Worm (Caenorhabditis elegans): ENCODE data around the gene C39B5.5.

- TF ChIP-seq egl-27 (tag; optimal IDR thresholded peaks at IDR 0.05) (no peak), nhr-12 (tag; optimal IDR thresholded peaks at IDR 0.05) (no peak), lir-3 (tag; optimal IDR thresholded peaks at IDR 0.05; ENCODE audit: poor library complexity) (no peak), lsy-2 (tag; optimal IDR thresholded peaks at IDR 0.05) (no peak), pqm-1 (tag; optimal IDR thresholded peaks at IDR 0.05) (no peak)
These were observed 50.9 kb downstream of the C39B5.5 start, which contains the start of gene fbxa-43 for ce11 chrIII:2258863-2259262.
